Worm (Caenorhabditis elegans) whole organism, early embryonic: ENCODE measurements around the gene timm-17B.1.

ENCODE experiments used
- B0310.2 ChIP-seq: sonication (generic microtip); optimal IDR thresholded peaks from 2 replicates; lab custom pipeline; 2016; ENCODE audit warnings: mild to moderate bottlenecking, missing genetic modification characterization, missing compliant biosample characterization
- aly-1 ChIP-seq: sonication (generic microtip); optimal IDR thresholded peaks from 2 replicates; lab custom pipeline; 2016; ENCODE audit warnings: missing genetic modification characterization, missing compliant biosample characterization
- ama-1 ChIP-seq: fragments of 150-350 bp; optimal IDR thresholded peaks from 2 replicates; lab custom pipeline; 2014
- ceh-36 ChIP-seq: sonication (generic microtip); optimal IDR thresholded peaks from 2 replicates; lab custom pipeline; 2016; ENCODE audit warnings: missing genetic modification characterization, inconsistent platforms, missing compliant biosample characterization
- ets-7 ChIP-seq: sonication (generic microtip); optimal IDR thresholded peaks from 2 replicates; lab custom pipeline; 2016; ENCODE audit warnings: missing genotype, missing genetic modification characterization, missing compliant biosample characterization
- flt-1 ChIP-seq: fragments of 200-800 bp; sonication (Bioruptor generic); IDR thresholded peaks from 2 replicates; pipeline ENCODE4 v1.3.6; 2022; ENCODE audit warnings: missing genetic modification characterization, missing compliant biosample characterization
- hmbx-1 ChIP-seq: sonication (generic microtip); optimal IDR thresholded peaks from 2 replicates; lab custom pipeline; 2016; ENCODE audit warnings: mild to moderate bottlenecking, missing genetic modification characterization, missing compliant biosample characterization
- hmg-4 ChIP-seq: fragments of 200-800 bp; sonication (Bioruptor generic); optimal IDR thresholded peaks from 2 replicates; lab custom pipeline; 2018; ENCODE audit warnings: mild to moderate bottlenecking, missing genetic modification characterization, missing compliant biosample characterization
- hnd-1 ChIP-seq: sonication (generic microtip); optimal IDR thresholded peaks from 2 replicates; lab custom pipeline; 2016; ENCODE audit warnings: missing genetic modification characterization, missing compliant biosample characterization
- pes-1 ChIP-seq: fragments of 200-800 bp; sonication (Bioruptor generic); IDR thresholded peaks from 2 replicates; pipeline ENCODE4 v1.3.6; 2022; ENCODE audit warnings: missing genetic modification reagents, missing genetic modification characterization, missing compliant biosample characterization
- sea-1 ChIP-seq: fragments of 200-800 bp; sonication (Bioruptor generic); conservative IDR thresholded peaks from 2 replicates; pipeline ENCODE4 v1.3.6; 2022; ENCODE audit warnings: missing genetic modification characterization, missing compliant biosample characterization
- tbx-11 ChIP-seq: fragments of 200-800 bp; sonication (Bioruptor generic); IDR thresholded peaks from 2 replicates; pipeline ENCODE4 v1.3.6; 2022; ENCODE audit warnings: missing genetic modification characterization, missing compliant biosample characterization
- tbx-37 ChIP-seq: fragments of 200-800 bp; sonication (Bioruptor generic); conservative IDR thresholded peaks from 2 replicates; pipeline ENCODE4 v1.3.6; 2022; ENCODE audit warnings: missing genetic modification reagents, missing genetic modification characterization, missing compliant biosample characterization

- TF ChIP-seq flt-1 (GFP tag; lab: Robert Waterston, UW) (no peak), ama-1 (lab: Kevin White, UChicago) (no peak), tbx-11 (GFP tag; lab: Robert Waterston, UW) (no peak), pes-1 (GFP tag; lab: Robert Waterston, UW) (no peak), aly-1 (tag; lab: Kevin White, UChicago) (no peak), ets-7 (tag; lab: Kevin White, UChicago) (no peak), sea-1 (no peak), hmbx-1 (no peak), tbx-37 (GFP tag; lab: Robert Waterston, UW) (no peak), ceh-36 (tag; lab: Kevin White, UChicago) (no peak), hmg-4 (no peak), hnd-1 (no peak), B0310.2 (tag; lab: Kevin White, UChicago) (no peak)
These were observed 15.2 kb upstream of the timm-17B.1 start, which contains the start of the genes memi-1 and cyp-31A3 for ce11 chrIV:4760378-4761084.
